Worm (Caenorhabditis elegans): ENCODE data around the gene Y55F3AM.11.

- TF ChIP-seq xbp-1 (tag; optimal IDR thresholded peaks at IDR 0.05) = no peak
- TF ChIP-seq snpc-4 (tag; optimal IDR thresholded peaks at IDR 0.05) = no peak
- no peak for TF ChIP-seq unc-62 (GFP tag; optimal IDR thresholded peaks at IDR 0.05)
- TF ChIP-seq irx-1 (tag; optimal IDR thresholded peaks at IDR 0.05) = no peak
- TF ChIP-seq ztf-4 (tag; optimal IDR thresholded peaks at IDR 0.05) = no peak
- no peak for TF ChIP-seq sox-4 (tag; optimal IDR thresholded peaks at IDR 0.05)
Observed at ce11 chrIV:1005761-1006160, 38.4 kb downstream of the Y55F3AM.11 start, which contains the start of gene immp-2.
